Worm (Caenorhabditis elegans) whole organism, L2 larva: ENCODE results near the gene F36H1.3.

Source experiments
- C34F6.9 ChIP-seq: fragments of 150-350 bp; optimal IDR thresholded peaks from 2 replicates; lab custom pipeline; 2014; ENCODE audit warnings: missing biosample characterization, missing genetic modification characterization
- F13H6.1 ChIP-seq: sonication (generic microtip); optimal IDR thresholded peaks from 2 replicates; lab custom pipeline; 2016; ENCODE audit warnings: missing genetic modification characterization, missing compliant biosample characterization
- R02D3.7 ChIP-seq: fragments of 150-350 bp; optimal IDR thresholded peaks from 2 replicates; lab custom pipeline; 2014; ENCODE audit warnings: missing biosample characterization, missing genetic modification characterization
- Y55F3AM.14 ChIP-seq: fragments of 200-800 bp; sonication (Bioruptor generic); optimal IDR thresholded peaks from 2 replicates; lab custom pipeline; 2018; ENCODE audit warnings: mild to moderate bottlenecking, missing genetic modification characterization, missing compliant biosample characterization
- ZK546.5 ChIP-seq: sonication (generic microtip); optimal IDR thresholded peaks from 2 replicates; lab custom pipeline; 2017; ENCODE audit warnings: missing biosample characterization, missing genetic modification characterization
- alr-1 ChIP-seq: fragments of 150-350 bp; optimal IDR thresholded peaks from 2 replicates; lab custom pipeline; 2014; ENCODE audit warnings: missing biosample characterization, missing genetic modification characterization
- aly-2 ChIP-seq: fragments of 150-350 bp; optimal IDR thresholded peaks from 2 replicates; lab custom pipeline; 2014; ENCODE audit warnings: missing biosample characterization, missing genetic modification characterization
- ama-1 ChIP-seq: fragments of 150-350 bp; optimal IDR thresholded peaks from 2 replicates; lab custom pipeline; 2018; ENCODE audit warnings: inconsistent platforms
- ceh-82 ChIP-seq: fragments of 150-350 bp; optimal IDR thresholded peaks from 2 replicates; lab custom pipeline; 2014; ENCODE audit warnings: missing biosample characterization, missing genetic modification characterization
- crh-2 ChIP-seq: sonication (generic microtip); optimal IDR thresholded peaks from 2 replicates; lab custom pipeline; 2017; ENCODE audit warnings: missing biosample characterization, missing genetic modification characterization
- egl-27 ChIP-seq: sonication (generic microtip); optimal IDR thresholded peaks from 3 replicates; lab custom pipeline; 2017; ENCODE audit warnings: missing biosample characterization, missing genetic modification reagents, missing genetic modification characterization
- elt-1 ChIP-seq: fragments of 150-350 bp; optimal IDR thresholded peaks from 2 replicates; lab custom pipeline; 2014; ENCODE audit warnings: missing biosample characterization, missing genetic modification characterization
- fos-1 ChIP-seq: fragments of 150-350 bp; optimal IDR thresholded peaks from 2 replicates; lab custom pipeline; 2014; ENCODE audit warnings: missing biosample characterization, missing genetic modification characterization
- gmeb-1 ChIP-seq: fragments of 150-350 bp; optimal IDR thresholded peaks from 2 replicates; lab custom pipeline; 2014; ENCODE audit warnings: missing biosample characterization, missing genetic modification characterization
- lin-11 ChIP-seq: fragments of 150-350 bp; sonication (generic microtip); optimal IDR thresholded peaks from 2 replicates; lab custom pipeline; 2014; ENCODE audit warnings: missing biosample characterization, missing genetic modification characterization, inconsistent platforms, mixed read lengths
- lin-13 ChIP-seq: fragments of 150-350 bp; optimal IDR thresholded peaks from 2 replicates; lab custom pipeline; 2014; ENCODE audit warnings: missing biosample characterization, missing genetic modification reagents, missing genetic modification characterization
- lin-39 ChIP-seq: fragments of 150-350 bp; optimal IDR thresholded peaks from 2 replicates; lab custom pipeline; 2014; ENCODE audit warnings: missing biosample characterization, missing genetic modification reagents, missing genetic modification characterization
- lsy-2 ChIP-seq, 2 experiments: fragments of 150-350 bp in 1 of 2; sonication (generic microtip) in 1 of 2; optimal IDR thresholded peaks; 2 replicates each; lab custom pipeline; 2014 to 2017; ENCODE audit warnings: missing biosample characterization in 2 of 2, missing genetic modification characterization in 2 of 2
- mab-5 ChIP-seq: fragments of 150-350 bp; optimal IDR thresholded peaks from 2 replicates; lab custom pipeline; 2014; ENCODE audit warnings: missing biosample characterization, missing genetic modification characterization
- mbf-1 ChIP-seq: sonication (generic microtip); optimal IDR thresholded peaks from 2 replicates; lab custom pipeline; 2017; ENCODE audit warnings: missing biosample characterization, missing genetic modification characterization
- nhr-10 ChIP-seq: sonication (generic microtip); optimal IDR thresholded peaks from 2 replicates; lab custom pipeline; 2017; ENCODE audit warnings: missing biosample characterization, missing genetic modification characterization
- nhr-11 ChIP-seq: fragments of 150-350 bp; optimal IDR thresholded peaks from 2 replicates; lab custom pipeline; 2014; ENCODE audit warnings: missing biosample characterization, missing genetic modification characterization
- nhr-12 ChIP-seq: fragments of 150-350 bp; optimal IDR thresholded peaks from 2 replicates; lab custom pipeline; 2014; ENCODE audit warnings: missing biosample characterization, missing genetic modification characterization
- nhr-129 ChIP-seq: fragments of 150-350 bp; optimal IDR thresholded peaks from 2 replicates; lab custom pipeline; 2014; ENCODE audit warnings: missing biosample characterization, missing genetic modification characterization
- nhr-21 ChIP-seq: fragments of 150-350 bp; optimal IDR thresholded peaks from 2 replicates; lab custom pipeline; 2014; ENCODE audit warnings: missing biosample characterization, missing genetic modification characterization
- nhr-23 ChIP-seq: fragments of 150-350 bp; optimal IDR thresholded peaks from 2 replicates; lab custom pipeline; 2014; ENCODE audit warnings: missing biosample characterization, missing genetic modification reagents, missing genetic modification characterization
- nhr-25 ChIP-seq: fragments of 150-350 bp; sonication (generic microtip); optimal IDR thresholded peaks from 3 replicates; lab custom pipeline; 2014; ENCODE audit warnings: missing biosample characterization, missing genetic modification characterization
- nhr-6 ChIP-seq: fragments of 150-350 bp; optimal IDR thresholded peaks from 2 replicates; lab custom pipeline; 2014; ENCODE audit warnings: missing biosample characterization, missing genetic modification characterization
- nhr-77 ChIP-seq: fragments of 150-350 bp; optimal IDR thresholded peaks from 2 replicates; lab custom pipeline; 2014; ENCODE audit warnings: missing biosample characterization, missing genetic modification characterization
- peb-1 ChIP-seq: fragments of 150-350 bp; optimal IDR thresholded peaks from 2 replicates; lab custom pipeline; 2014; ENCODE audit warnings: missing biosample characterization, missing genetic modification characterization
- sem-4 ChIP-seq: fragments of 150-350 bp; optimal IDR thresholded peaks from 2 replicates; lab custom pipeline; 2014; ENCODE audit warnings: missing biosample characterization, missing genetic modification reagents, missing genetic modification characterization
- sma-9 ChIP-seq, 2 experiments: fragments of 150-350 bp in 1 of 2; sonication (generic microtip) in 1 of 2; optimal IDR thresholded peaks; 2 replicates each; lab custom pipeline; 2014 to 2016; ENCODE audit warnings: missing genetic modification characterization in 2 of 2, mild to moderate bottlenecking in 1 of 2, missing biosample characterization in 1 of 2, missing compliant biosample characterization in 1 of 2, missing genetic modification reagents in 1 of 2, moderate library complexity in 1 of 2
- unc-39 ChIP-seq: fragments of 150-350 bp; optimal IDR thresholded peaks from 2 replicates; lab custom pipeline; 2014; ENCODE audit warnings: missing biosample characterization, missing genetic modification characterization
- unc-55 ChIP-seq: fragments of 150-350 bp; sonication (generic microtip); optimal IDR thresholded peaks from 3 replicates; lab custom pipeline; 2014; ENCODE audit warnings: missing biosample characterization, missing genetic modification reagents, missing genetic modification characterization
- zag-1 ChIP-seq: fragments of 150-350 bp; optimal IDR thresholded peaks from 2 replicates; lab custom pipeline; 2014; ENCODE audit warnings: missing biosample characterization, missing genetic modification characterization
- ztf-1 ChIP-seq: fragments of 200-800 bp; sonication (Bioruptor generic); conservative IDR thresholded peaks from 2 replicates; pipeline ENCODE4 v1.3.6; 2022; ENCODE audit warnings: missing genetic modification characterization, missing compliant biosample characterization
- ztf-11 ChIP-seq: sonication (generic microtip); optimal IDR thresholded peaks from 2 replicates; lab custom pipeline; 2017; ENCODE audit warnings: missing biosample characterization, missing genetic modification characterization
- ztf-4 ChIP-seq: fragments of 150-350 bp; optimal IDR thresholded peaks from 2 replicates; lab custom pipeline; 2014; ENCODE audit warnings: missing biosample characterization, missing genetic modification characterization

Gene F36H1.3

DNA sequence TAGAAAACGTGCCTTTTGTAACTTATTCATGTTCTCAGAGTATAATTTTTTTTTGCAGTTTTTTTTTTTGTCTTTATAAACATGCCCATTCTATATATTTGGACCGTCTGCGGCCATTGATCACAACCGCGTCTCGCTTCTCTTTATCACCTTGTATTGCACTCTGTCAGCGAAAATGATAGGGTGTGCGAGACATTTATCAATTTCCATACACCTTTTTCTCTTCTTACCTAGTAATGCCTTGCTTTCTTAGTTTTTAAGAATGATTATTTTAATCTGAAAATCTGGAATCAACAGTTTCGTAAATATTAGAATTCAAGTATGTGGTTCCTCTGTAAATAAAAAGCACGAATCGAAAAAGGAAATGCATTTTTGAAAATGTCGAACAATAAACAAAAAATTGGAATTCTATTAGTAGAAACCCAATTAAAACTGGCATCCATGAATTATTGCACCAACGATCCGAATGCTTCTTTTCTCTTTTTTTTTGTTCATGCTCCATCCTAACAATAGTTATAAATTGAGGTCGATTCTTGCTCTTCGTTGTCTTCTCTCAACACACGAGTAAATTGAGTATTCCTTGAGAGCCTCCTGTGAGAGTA is 12.7 kb upstream of the F36H1.3 start:
- TF ChIP-seq lin-39 (tag; lab: Kevin White, UChicago) = no peak
- TF ChIP-seq aly-2 (tag; lab: Kevin White, UChicago) = no peak
- no peak for TF ChIP-seq egl-27
- no peak for TF ChIP-seq nhr-77 (tag; lab: Kevin White, UChicago)
- TF ChIP-seq lin-13 (GFP tag; lab: Kevin White, UChicago) = no peak
- peak; percentile 73 for TF ChIP-seq fos-1 (tag; lab: Kevin White, UChicago)
- TF ChIP-seq gmeb-1 = no peak
- TF ChIP-seq peb-1 = no peak
- TF ChIP-seq zag-1 (tag; lab: Kevin White, UChicago) = peak; percentile 22
- TF ChIP-seq elt-1 (tag; lab: Kevin White, UChicago) = no peak
- TF ChIP-seq lsy-2 (tag; optimal IDR thresholded peaks at IDR 0.05; lab: Kevin White, UChicago) = peak in 1 of 2 experiments; percentile 33
- no peak for TF ChIP-seq ceh-82 (tag; lab: Kevin White, UChicago)
- TF ChIP-seq ama-1 = no peak
- no peak for TF ChIP-seq mbf-1 (tag; lab: Kevin White, UChicago)
- no peak for TF ChIP-seq sma-9 (GFP tag; optimal IDR thresholded peaks at IDR 0.05; lab: Kevin White, UChicago)
- TF ChIP-seq sma-9 (tag; optimal IDR thresholded peaks at IDR 0.05; lab: Kevin White, UChicago) = no peak
- TF ChIP-seq Y55F3AM.14 = no peak
- TF ChIP-seq crh-2 (tag; lab: Kevin White, UChicago) = no peak
- no peak for TF ChIP-seq lin-11 (tag; lab: Kevin White, UChicago)
- TF ChIP-seq unc-39 (tag; lab: Kevin White, UChicago) = no peak

DNA sequence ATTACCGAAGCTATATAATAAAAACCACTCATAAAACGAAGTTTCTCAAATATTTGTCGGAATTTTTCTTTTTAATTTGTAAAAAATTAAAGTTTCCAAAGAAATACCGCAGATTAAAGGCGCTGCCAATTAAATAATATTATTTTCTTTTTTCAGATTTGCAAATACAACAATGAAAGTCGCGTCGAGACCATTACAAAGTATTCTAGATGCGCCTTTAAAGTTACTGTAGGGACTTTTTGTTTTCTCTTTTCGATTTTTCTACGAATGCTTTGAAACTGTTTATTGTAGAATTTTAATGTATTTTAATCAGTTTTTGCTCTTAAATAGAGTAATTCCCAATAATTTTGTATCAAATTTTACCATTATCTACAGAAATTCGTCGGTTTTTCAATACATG is 11.7 kb upstream of the F36H1.3 start:
- no peak for TF ChIP-seq egl-27
- TF ChIP-seq nhr-6 (tag; lab: Kevin White, UChicago) = no peak
- no peak for TF ChIP-seq sem-4 (tag; lab: Kevin White, UChicago)
- no peak for TF ChIP-seq nhr-23 (tag; lab: Kevin White, UChicago)
- TF ChIP-seq nhr-25 (tag; lab: Kevin White, UChicago) = no peak
- no peak for TF ChIP-seq ama-1
- no peak for TF ChIP-seq alr-1 (tag; lab: Kevin White, UChicago)
- TF ChIP-seq Y55F3AM.14 = no peak
- TF ChIP-seq nhr-10 (tag; lab: Kevin White, UChicago) = no peak
- TF ChIP-seq unc-55 (GFP tag; lab: Kevin White, UChicago) = no peak

DNA sequence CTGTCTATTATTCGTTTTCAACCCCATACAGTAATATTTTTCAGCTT is 11.5 kb upstream of the F36H1.3 start, which contains the start of gene kdin-1:
kdin-1 (plus strand) TSS at position 38 of the 47 bp plus-strand sequence.
- TF ChIP-seq R02D3.7 (tag; lab: Kevin White, UChicago) = no peak
- no peak for TF ChIP-seq aly-2 (tag; lab: Kevin White, UChicago)
- TF ChIP-seq ZK546.5 (tag; lab: Kevin White, UChicago) = no peak
- no peak for TF ChIP-seq peb-1
- TF ChIP-seq ztf-11 = no peak
- TF ChIP-seq unc-55 (GFP tag; lab: Kevin White, UChicago) = no peak
- no peak for TF ChIP-seq nhr-6 (tag; lab: Kevin White, UChicago)
- TF ChIP-seq ztf-4 = no peak
- TF ChIP-seq alr-1 (tag; lab: Kevin White, UChicago) = no peak
- no peak for TF ChIP-seq crh-2 (tag; lab: Kevin White, UChicago)
- no peak for TF ChIP-seq nhr-12
- no peak for TF ChIP-seq zag-1 (tag; lab: Kevin White, UChicago)
- TF ChIP-seq nhr-129 (tag; lab: Kevin White, UChicago) = no peak
- TF ChIP-seq egl-27 = no peak
- no peak for TF ChIP-seq ztf-1 (GFP tag; lab: Robert Waterston, UW)
- TF ChIP-seq nhr-21 (tag; lab: Kevin White, UChicago) = no peak
- no peak for TF ChIP-seq sma-9 (GFP tag; optimal IDR thresholded peaks at IDR 0.05; lab: Kevin White, UChicago)
- no peak for TF ChIP-seq sma-9 (tag; optimal IDR thresholded peaks at IDR 0.05; lab: Kevin White, UChicago)
- no peak for TF ChIP-seq F13H6.1 (tag; lab: Kevin White, UChicago)
- no peak for TF ChIP-seq nhr-11 (tag; lab: Kevin White, UChicago)
- TF ChIP-seq, all 48 proteins: peak for 0

DNA sequence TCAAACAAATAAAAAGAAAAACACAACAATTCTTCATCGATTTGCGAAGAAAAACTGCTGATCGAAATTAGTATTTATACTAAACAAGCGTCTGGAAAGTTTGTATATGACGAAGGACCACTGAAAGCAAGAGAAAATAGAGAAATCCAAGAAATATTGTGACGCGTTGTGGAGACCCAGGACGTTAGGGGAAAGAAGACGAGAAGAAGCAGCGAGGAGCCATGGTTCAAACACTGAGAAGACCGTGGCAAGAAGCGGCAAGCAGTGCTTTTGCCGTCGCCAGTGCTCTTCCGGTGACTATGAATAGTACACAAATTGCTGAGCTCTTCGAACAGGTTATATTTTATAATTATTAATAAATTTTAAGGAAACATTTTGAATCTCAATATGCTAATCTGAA is 11.3 kb upstream of the F36H1.3 start:
- TF ChIP-seq unc-55 (GFP tag; lab: Kevin White, UChicago) (peak; percentile 64), F13H6.1 (tag; lab: Kevin White, UChicago) (no peak), nhr-12 (no peak), mab-5 (tag; lab: Kevin White, UChicago) (no peak), Y55F3AM.14 (no peak), R02D3.7 (tag; lab: Kevin White, UChicago) (no peak), unc-39 (tag; lab: Kevin White, UChicago) (no peak), fos-1 (tag; lab: Kevin White, UChicago) (no peak), C34F6.9 (tag; lab: Kevin White, UChicago) (peak; percentile 53), lsy-2 (tag; optimal IDR thresholded peaks at IDR 0.05; lab: Kevin White, UChicago) (no peak), egl-27 (no peak)
